Worm (Caenorhabditis elegans) whole organism, late embryonic: ENCODE results near the gene H38K22.9.

Experiments used
- C08G9.2 ChIP-seq: sonication (generic microtip); optimal IDR thresholded peaks from 2 replicates; lab custom pipeline; 2016; ENCODE audit warnings: mild to moderate bottlenecking, missing genetic modification characterization, moderate library complexity, missing compliant biosample characterization
- C38D4.7 ChIP-seq: fragments of 200-800 bp; sonication (Bioruptor generic); optimal IDR thresholded peaks from 2 replicates; lab custom pipeline; 2018; ENCODE audit warnings: mild to moderate bottlenecking, missing genetic modification characterization, moderate library complexity, missing compliant biosample characterization
- F13H6.1 ChIP-seq: sonication (generic microtip); optimal IDR thresholded peaks from 2 replicates; lab custom pipeline; 2016; ENCODE audit warnings: missing genetic modification characterization, missing compliant biosample characterization
- K02D7.2 ChIP-seq: sonication (generic microtip); optimal IDR thresholded peaks from 2 replicates; lab custom pipeline; 2017; ENCODE audit warnings: mild to moderate bottlenecking, missing genetic modification characterization, missing compliant biosample characterization
- K09A11.1 ChIP-seq: sonication (generic microtip); optimal IDR thresholded peaks from 2 replicates; lab custom pipeline; 2017; ENCODE audit warnings: antibody characterized with exemption, mild to moderate bottlenecking, missing genetic modification characterization, missing compliant biosample characterization; ENCODE audit not compliant: insufficient read depth
- ahr-1 ChIP-seq: sonication (generic microtip); optimal IDR thresholded peaks from 2 replicates; lab custom pipeline; 2016; ENCODE audit warnings: missing genetic modification characterization, missing compliant biosample characterization
- ceh-18 ChIP-seq: sonication (generic microtip); optimal IDR thresholded peaks from 2 replicates; lab custom pipeline; 2016; ENCODE audit warnings: missing genetic modification characterization, missing compliant biosample characterization
- ceh-19 ChIP-seq: fragments of 200-800 bp; sonication (Bioruptor generic); optimal IDR thresholded peaks from 2 replicates; lab custom pipeline; 2018; ENCODE audit warnings: mild to moderate bottlenecking, missing genetic modification characterization, missing compliant biosample characterization
- ceh-2 ChIP-seq: sonication (generic microtip); optimal IDR thresholded peaks from 2 replicates; lab custom pipeline; 2016; ENCODE audit warnings: missing genotype, missing genetic modification characterization, missing compliant biosample characterization
- ceh-31 ChIP-seq: sonication (generic microtip); optimal IDR thresholded peaks from 2 replicates; lab custom pipeline; 2016; ENCODE audit warnings: missing genetic modification characterization, missing compliant biosample characterization
- ceh-48 ChIP-seq: sonication (generic microtip); optimal IDR thresholded peaks from 2 replicates; lab custom pipeline; 2016; ENCODE audit warnings: missing genetic modification characterization, inconsistent platforms, missing compliant biosample characterization
- ceh-9 ChIP-seq: sonication (generic microtip); optimal IDR thresholded peaks from 2 replicates; lab custom pipeline; 2016; ENCODE audit warnings: mild to moderate bottlenecking, missing genetic modification characterization, inconsistent platforms, missing compliant biosample characterization
- che-1 ChIP-seq: sonication (generic microtip); optimal IDR thresholded peaks from 2 replicates; lab custom pipeline; 2016; ENCODE audit warnings: mild to moderate bottlenecking, missing genetic modification characterization, missing compliant biosample characterization
- dmd-4 ChIP-seq: sonication (generic microtip); optimal IDR thresholded peaks from 2 replicates; lab custom pipeline; 2016; ENCODE audit warnings: borderline replicate concordance, missing genetic modification characterization, missing compliant biosample characterization
- eyg-1 ChIP-seq: sonication (generic microtip); optimal IDR thresholded peaks from 2 replicates; lab custom pipeline; 2016; ENCODE audit warnings: missing genotype, missing genetic modification characterization, missing compliant biosample characterization
- fax-1 ChIP-seq: sonication (generic microtip); optimal IDR thresholded peaks from 2 replicates; lab custom pipeline; 2016; ENCODE audit warnings: missing genotype, missing genetic modification characterization, missing compliant biosample characterization
- fkh-10 ChIP-seq: fragments of 150-350 bp; optimal IDR thresholded peaks from 2 replicates; lab custom pipeline; 2014; ENCODE audit warnings: missing biosample characterization, missing genetic modification reagents, missing genetic modification characterization
- hlh-13 ChIP-seq: fragments of 200-800 bp; sonication (Bioruptor generic); optimal IDR thresholded peaks from 2 replicates; lab custom pipeline; 2018; ENCODE audit warnings: mild to moderate bottlenecking, missing genetic modification characterization, missing compliant biosample characterization
- lim-6 ChIP-seq: sonication (generic microtip); optimal IDR thresholded peaks from 2 replicates; lab custom pipeline; 2016; ENCODE audit warnings: missing genetic modification characterization, missing compliant biosample characterization
- lin-11 ChIP-seq: fragments of 200-800 bp; sonication (Bioruptor generic); optimal IDR thresholded peaks from 2 replicates; lab custom pipeline; 2018; ENCODE audit warnings: mild to moderate bottlenecking, missing genetic modification characterization, missing compliant biosample characterization
- mec-3 ChIP-seq: sonication (generic microtip); optimal IDR thresholded peaks from 2 replicates; lab custom pipeline; 2016; ENCODE audit warnings: borderline replicate concordance, missing genetic modification characterization, missing compliant biosample characterization
- nfya-1 ChIP-seq: sonication (generic microtip); optimal IDR thresholded peaks from 2 replicates; lab custom pipeline; 2017; ENCODE audit warnings: missing genetic modification characterization, mild to moderate bottlenecking, missing compliant biosample characterization, antibody characterized with exemption, moderate library complexity
- nhr-232 ChIP-seq: sonication (generic microtip); optimal IDR thresholded peaks from 2 replicates; lab custom pipeline; 2016; ENCODE audit warnings: missing genetic modification characterization, missing compliant biosample characterization
- npax-4 ChIP-seq: sonication (generic microtip); optimal IDR thresholded peaks from 2 replicates; lab custom pipeline; 2016; ENCODE audit warnings: missing genetic modification characterization, missing compliant biosample characterization
- odd-2 ChIP-seq: sonication (generic microtip); optimal IDR thresholded peaks from 2 replicates; lab custom pipeline; 2017; ENCODE audit warnings: antibody characterized with exemption, mild to moderate bottlenecking, missing genetic modification characterization, missing compliant biosample characterization
- pax-1 ChIP-seq: fragments of 150-350 bp; optimal IDR thresholded peaks from 2 replicates; lab custom pipeline; 2014; ENCODE audit warnings: missing biosample characterization, missing genetic modification characterization
- pha-4 ChIP-seq: fragments of 150-350 bp; optimal IDR thresholded peaks from 2 replicates; lab custom pipeline; 2018; ENCODE audit warnings: missing biosample characterization, missing genetic modification reagents, missing genetic modification characterization
- rnt-1 ChIP-seq: sonication (generic microtip); optimal IDR thresholded peaks from 2 replicates; lab custom pipeline; 2016; ENCODE audit warnings: missing genetic modification characterization, missing compliant biosample characterization
- sox-4 ChIP-seq: sonication (generic microtip); optimal IDR thresholded peaks from 2 replicates; lab custom pipeline; 2017; ENCODE audit warnings: mild to moderate bottlenecking, missing genetic modification characterization, inconsistent platforms, missing compliant biosample characterization
- syd-9 ChIP-seq: sonication (generic microtip); optimal IDR thresholded peaks from 2 replicates; lab custom pipeline; 2016; ENCODE audit warnings: mild to moderate bottlenecking, missing genetic modification characterization, moderate library complexity, missing compliant biosample characterization
- tbx-2 ChIP-seq: sonication (generic microtip); optimal IDR thresholded peaks from 2 replicates; lab custom pipeline; 2016; ENCODE audit warnings: missing genetic modification characterization, missing compliant biosample characterization
- unc-42 ChIP-seq: sonication (generic microtip); optimal IDR thresholded peaks from 2 replicates; lab custom pipeline; 2016; ENCODE audit warnings: missing genotype, missing genetic modification characterization, missing compliant biosample characterization

Gene H38K22.9

ce11 chrIII:4289952-4290351 is 34.0 kb upstream of the H38K22.9 start:
- TF ChIP-seq ceh-19 (GFP tag; lab: Kevin White, UChicago), result no peak
- no peak for TF ChIP-seq lin-11 (tag; lab: Kevin White, UChicago)
- no peak for TF ChIP-seq nhr-232
- TF ChIP-seq rnt-1 (tag; lab: Kevin White, UChicago), result no peak
- no peak for TF ChIP-seq pax-1 (tag; lab: Kevin White, UChicago)
- TF ChIP-seq npax-4 (tag; lab: Kevin White, UChicago), result no peak
- no peak for TF ChIP-seq C38D4.7
- TF ChIP-seq, all 69 proteins: peak for 0

- no peak for TF ChIP-seq eyg-1
- TF ChIP-seq hlh-13 (GFP tag; lab: Kevin White, UChicago), result no peak
- peak; percentile 17 for TF ChIP-seq nfya-1 (tag; lab: Kevin White, UChicago)
- TF ChIP-seq unc-42 (tag; lab: Kevin White, UChicago), result peak; percentile 16
- TF ChIP-seq che-1 (tag; lab: Kevin White, UChicago), result no peak
- TF ChIP-seq rnt-1 (tag; lab: Kevin White, UChicago), result no peak
Observed at ce11 chrIII:4291216-4291691, 32.7 kb upstream of the H38K22.9 start, which contains the start of gene mcm-5. Gene mcm-5, minus strand, starts transcription at chrIII:4291266.

- no peak for TF ChIP-seq dmd-4
- no peak for TF ChIP-seq pha-4 (tag; lab: Kevin White, UChicago)
- no peak for TF ChIP-seq ceh-18 (tag; lab: Kevin White, UChicago)
- no peak for TF ChIP-seq nfya-1 (tag; lab: Kevin White, UChicago)
- TF ChIP-seq sox-4, result no peak
- TF ChIP-seq che-1 (tag; lab: Kevin White, UChicago), result no peak
- TF ChIP-seq lin-11 (tag; lab: Kevin White, UChicago), result no peak
- TF ChIP-seq rnt-1 (tag; lab: Kevin White, UChicago), result no peak
- TF ChIP-seq K02D7.2 (tag; lab: Kevin White, UChicago), result no peak
- no peak for TF ChIP-seq ceh-31
- TF ChIP-seq ahr-1 (tag; lab: Kevin White, UChicago), result no peak
- no peak for TF ChIP-seq odd-2
- TF ChIP-seq lim-6 (tag; lab: Kevin White, UChicago), result no peak
- no peak for TF ChIP-seq F13H6.1
- TF ChIP-seq syd-9 (tag; lab: Kevin White, UChicago), result no peak
- no peak for TF ChIP-seq fax-1 (tag; lab: Kevin White, UChicago)
- TF ChIP-seq C08G9.2 (tag; lab: Kevin White, UChicago), result no peak
- TF ChIP-seq tbx-2, result no peak
- TF ChIP-seq fkh-10 (GFP tag; lab: Kevin White, UChicago), result no peak
- no peak for TF ChIP-seq mec-3 (tag; lab: Kevin White, UChicago)
Observed at ce11 chrIII:4293108-4293507, 30.9 kb upstream of the H38K22.9 start, which contains the start of gene R10E4.6. Gene R10E4.6, plus strand, starts transcription at chrIII:4293408.

- TF ChIP-seq pha-4 (tag; lab: Kevin White, UChicago) (no peak), odd-2 (no peak), unc-42 (tag; lab: Kevin White, UChicago) (no peak), ceh-31 (no peak), ceh-9 (tag; lab: Kevin White, UChicago) (no peak), hlh-13 (GFP tag; lab: Kevin White, UChicago) (no peak)
Observed at ce11 chrIII:4294153-4294862, 29.7 kb upstream of the H38K22.9 start, which contains the start of the genes nth-1 and R10E4.7. Gene nth-1, minus strand, starts transcription at chrIII:4294253. Gene R10E4.7, plus strand, starts transcription at chrIII:4294812.

- peak; percentile 75 for TF ChIP-seq ceh-48 (tag; lab: Kevin White, UChicago)
- TF ChIP-seq ceh-2 (tag; lab: Kevin White, UChicago), result no peak
- TF ChIP-seq syd-9 (tag; lab: Kevin White, UChicago), result no peak
- TF ChIP-seq K09A11.1 (tag; lab: Kevin White, UChicago), result no peak
- TF ChIP-seq npax-4 (tag; lab: Kevin White, UChicago), result no peak
- no peak for TF ChIP-seq unc-42 (tag; lab: Kevin White, UChicago)
- no peak for TF ChIP-seq fax-1 (tag; lab: Kevin White, UChicago)
Observed at ce11 chrIII:4300989-4301498, 22.9 kb upstream of the H38K22.9 start, which contains the start of gene R10E4.11. Gene R10E4.11, minus strand, starts transcription at chrIII:4301039.
